Fruit fly (Drosophila melanogaster): ENCODE measurements around the gene Rhau.

Rhau gene

dm6 chr2L:20752160-20752559 lies 5.6 kb downstream of the Rhau start, which contains the start of the genes Amacr and Ns4 (continued):
- TF ChIP-seq jumu (GFP tag; optimal IDR thresholded peaks at IDR 0.05) = peak; percentile 66
- TF ChIP-seq tgo (GFP tag; IDR thresholded peaks at IDR 0.05) = peak; percentile 50
- TF ChIP-seq CG30020 (tag; optimal IDR thresholded peaks at IDR 0.05) = peak; percentile 29
- peak; percentile 25; the same call in 2 of the 3 replicates for TF ChIP-seq Aef1 (GFP tag; IDR thresholded peaks at IDR 0.05)
- 0 out of 3 replicates have a peak, but pooled peaks have one; percentile 30 for TF ChIP-seq ci (GFP tag; IDR thresholded peaks at IDR 0.05)
- peak; percentile 33; the same call in 1 of the 3 replicates for TF ChIP-seq ase (GFP tag; IDR thresholded peaks at IDR 0.05)
- TF ChIP-seq hth (optimal IDR thresholded peaks at IDR 0.05) = no peak
- peak; percentile 38 for TF ChIP-seq MESR4 (GFP tag; optimal IDR thresholded peaks at IDR 0.05)
- no peak for TF ChIP-seq wek (GFP tag; optimal IDR thresholded peaks at IDR 0.05)
- TF ChIP-seq Gsc (GFP tag; IDR thresholded peaks at IDR 0.05) = no peak
- no peak for TF ChIP-seq CG10959 (GFP tag; IDR thresholded peaks at IDR 0.05)
- TF ChIP-seq CG17328 (GFP tag; IDR thresholded peaks at IDR 0.05) = peak; percentile 40; the same call in 1 of the 2 replicates
- TF ChIP-seq Antp (GFP tag; optimal IDR thresholded peaks at IDR 0.05) = peak; percentile 45
- TF ChIP-seq Hr51 (GFP tag; optimal IDR thresholded peaks at IDR 0.05) = no peak
- no peak; the same call in 1 of the 4 replicates for TF ChIP-seq Dll (GFP tag; IDR thresholded peaks at IDR 0.05; ENCODE audit: partially characterized antibody)
- no peak for TF ChIP-seq zf30C (GFP tag; optimal IDR thresholded peaks at IDR 0.05)
- TF ChIP-seq MBD-R2 (GFP tag; IDR thresholded peaks at IDR 0.05) = peak; percentile 93
- no peak for TF ChIP-seq fd96Cb (tag; optimal IDR thresholded peaks at IDR 0.05)
- TF ChIP-seq tna (GFP tag; IDR thresholded peaks at IDR 0.05; ENCODE audit: partially characterized antibody) = no peak
- TF ChIP-seq insv (GFP tag; optimal IDR thresholded peaks at IDR 0.05) = no peak
- no peak for TF ChIP-seq prd (optimal IDR thresholded peaks at IDR 0.05)
- TF ChIP-seq prd (GFP tag; IDR thresholded peaks at IDR 0.05) = peak; percentile 46; the same call in 1 of the 3 replicates
- TF ChIP-seq tin (GFP tag; optimal IDR thresholded peaks at IDR 0.05) = peak; percentile 53
- TF ChIP-seq HLH54F (GFP tag; optimal IDR thresholded peaks at IDR 0.05) = peak; percentile 75
- 0 out of 2 replicates have a peak, but pooled peaks have one; percentile 17 for TF ChIP-seq Bgb (GFP tag; IDR thresholded peaks at IDR 0.05; ENCODE audit: partially characterized antibody)
- peak; percentile 0 for TF ChIP-seq CG1647 (GFP tag; optimal IDR thresholded peaks at IDR 0.05)
- no peak for TF ChIP-seq HLH3B (GFP tag; IDR thresholded peaks at IDR 0.05)
- TF ChIP-seq Xbp1 (GFP tag; optimal IDR thresholded peaks at IDR 0.05) = peak; percentile 62
- TF ChIP-seq Hr78 (GFP tag; optimal IDR thresholded peaks at IDR 0.05) = no peak
- TF ChIP-seq CG3281 (GFP tag; optimal IDR thresholded peaks at IDR 0.05) = no peak
- no peak for TF ChIP-seq tll (GFP tag; optimal IDR thresholded peaks at IDR 0.05)
- no peak for TF ChIP-seq Trl (optimal IDR thresholded peaks at IDR 0.05)
- TF ChIP-seq Trl (GFP tag; optimal IDR thresholded peaks at IDR 0.05) = peak; percentile 36
- no peak for TF ChIP-seq CG17359 (tag; optimal IDR thresholded peaks at IDR 0.05)
- TF ChIP-seq NFAT (GFP tag; IDR thresholded peaks at IDR 0.05) = no peak
- peak; percentile 9 for TF ChIP-seq Nf-YB (GFP tag; optimal IDR thresholded peaks at IDR 0.05)
- 0 out of 3 replicates have a peak, but pooled peaks have one; percentile 10 for TF ChIP-seq Opbp (GFP tag; IDR thresholded peaks at IDR 0.05; ENCODE audit: partially characterized antibody)
- no peak for TF ChIP-seq CG17361 (GFP tag; IDR thresholded peaks at IDR 0.05)
- no peak for TF ChIP-seq CG10543 (GFP tag; optimal IDR thresholded peaks at IDR 0.05)
- no peak for TF ChIP-seq ab (GFP tag; optimal IDR thresholded peaks at IDR 0.05)
- no peak for TF ChIP-seq eve (GFP tag; optimal IDR thresholded peaks at IDR 0.05)
- peak; percentile 29 for TF ChIP-seq CG18764 (GFP tag; optimal IDR thresholded peaks at IDR 0.05)
- TF ChIP-seq wdn (GFP tag; IDR thresholded peaks at IDR 0.05) = 0 out of 2 replicates have a peak, but pooled peaks have one; percentile 23
- peak; percentile 42 for TF ChIP-seq Sin3A (optimal IDR thresholded peaks at IDR 0.05)
- no peak for TF ChIP-seq CG7745 (tag; optimal IDR thresholded peaks at IDR 0.05)
- TF ChIP-seq CG13624 (GFP tag; optimal IDR thresholded peaks at IDR 0.05) = peak; percentile 54
- TF ChIP-seq CG9876 (GFP tag; optimal IDR thresholded peaks at IDR 0.05) = peak; percentile 2
- TF ChIP-seq PHDP (tag; optimal IDR thresholded peaks at IDR 0.05) = no peak
- no peak for TF ChIP-seq Abd-B (GFP tag; optimal IDR thresholded peaks at IDR 0.05)
- peak; percentile 55 for TF ChIP-seq ems (GFP tag; optimal IDR thresholded peaks at IDR 0.05)
- no peak for TF ChIP-seq CG1832 (GFP tag; optimal IDR thresholded peaks at IDR 0.05)

Measured in whole organism, embryonic.